Worm (Caenorhabditis elegans): ENCODE data around the gene K07H8.7.

Gene K07H8.7

DNA sequence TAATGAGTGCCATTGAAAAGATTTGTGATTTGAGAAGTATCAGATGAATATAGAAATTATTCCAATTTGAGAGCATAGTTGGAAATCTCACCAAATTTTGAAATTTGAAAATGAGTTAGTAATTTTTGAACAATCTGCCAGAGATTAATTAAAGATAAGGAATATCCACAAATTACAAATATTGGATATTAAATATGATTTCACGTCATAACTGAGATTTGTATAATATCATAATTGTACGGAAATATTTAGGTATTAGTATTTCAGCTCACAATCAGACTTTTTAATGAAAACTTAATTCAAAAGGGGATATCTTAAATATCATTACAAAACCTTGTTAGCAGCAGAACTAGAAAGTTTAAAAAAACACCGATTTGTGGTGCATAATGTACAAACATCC, at the start of gene K07H8.7:
Gene K07H8.7 (minus strand): TSS at position 101 of the 400 bp plus-strand sequence.
- TF ChIP-seq unc-62 (GFP tag; optimal IDR thresholded peaks at IDR 0.05 in 1 of 2), result no peak
- TF ChIP-seq unc-62 (tag; optimal IDR thresholded peaks at IDR 0.05), result no peak
- no peak for TF ChIP-seq lin-29 (GFP tag; IDR thresholded peaks at IDR 0.05)
- TF ChIP-seq Y48G9A.11 (GFP tag; IDR thresholded peaks at IDR 0.05), result no peak
- no peak for TF ChIP-seq tra-1 (GFP tag; IDR thresholded peaks at IDR 0.05)
- TF ChIP-seq ama-1 (optimal IDR thresholded peaks at IDR 0.05), result no peak
- TF ChIP-seq zag-1 (tag; optimal IDR thresholded peaks at IDR 0.05), result no peak
- TF ChIP-seq mdt-29 (GFP tag; IDR thresholded peaks at IDR 0.05), result no peak
- no peak for TF ChIP-seq daf-19 (GFP tag; conservative IDR thresholded peaks at IDR 0.05)
- no peak for TF ChIP-seq F44E2.7 (GFP tag; IDR thresholded peaks at IDR 0.05)

DNA sequence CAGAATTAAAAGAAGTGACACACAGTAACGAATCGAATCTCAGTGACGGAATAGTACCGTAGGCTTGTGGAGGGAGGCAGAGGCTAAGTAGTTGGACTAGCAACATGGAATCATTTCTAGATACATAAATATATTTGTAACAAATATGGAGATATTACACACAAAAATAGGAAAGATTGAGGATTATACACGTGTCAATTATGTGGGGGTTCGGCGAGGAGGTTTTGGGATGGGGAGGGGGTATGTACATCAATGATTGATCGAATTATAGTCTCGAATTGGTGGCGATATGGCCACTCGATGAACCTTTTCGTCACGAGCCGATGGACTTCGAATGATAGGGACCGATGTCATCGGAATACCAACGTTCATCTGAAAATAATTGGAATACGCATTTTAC, 47.6 kb upstream of the K07H8.7 start:
- TF ChIP-seq zfp-3 (GFP tag; conservative IDR thresholded peaks at IDR 0.05), result 0 out of 2 replicates have a peak, but pooled peaks have one; percentile 32
- no peak for TF ChIP-seq mdt-29 (GFP tag; IDR thresholded peaks at IDR 0.05)

DNA sequence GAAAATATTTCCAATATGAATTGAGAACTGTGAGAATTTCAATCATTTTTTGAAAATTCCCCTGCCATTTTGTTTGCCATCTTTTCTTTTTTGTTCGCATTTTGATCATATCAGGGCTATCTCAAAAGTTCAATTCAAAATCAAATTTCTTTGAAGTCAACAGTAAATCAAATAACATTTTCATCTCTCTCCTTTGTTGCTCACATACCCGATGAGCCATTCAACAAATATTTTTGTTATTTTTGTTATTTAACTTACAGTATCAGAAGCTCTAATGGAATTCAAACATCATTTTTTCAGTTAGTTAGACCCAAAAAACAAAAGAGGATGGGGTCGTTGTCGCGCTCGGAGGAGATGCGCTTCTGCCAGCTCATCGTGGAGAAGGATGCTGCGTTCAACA, 43.9 kb upstream of the K07H8.7 start, which contains the start of gene vha-5:
Gene vha-5 (plus strand): TSS at position 301 of the 400 bp plus-strand sequence.
- no peak for TF ChIP-seq T26A8.4 (GFP tag; IDR thresholded peaks at IDR 0.05)
- no peak for TF ChIP-seq nhr-102 (tag; optimal IDR thresholded peaks at IDR 0.05)
- TF ChIP-seq unc-130 (GFP tag; optimal IDR thresholded peaks at IDR 0.05), result no peak
- no peak for TF ChIP-seq tag-97 (GFP tag; IDR thresholded peaks at IDR 0.05)
- TF ChIP-seq F26F4.8 (GFP tag; conservative IDR thresholded peaks at IDR 0.05), result no peak
- no peak for TF ChIP-seq F10B5.3 (tag; optimal IDR thresholded peaks at IDR 0.05)
- no peak for TF ChIP-seq madf-9 (GFP tag; conservative IDR thresholded peaks at IDR 0.05)
- TF ChIP-seq ces-1 (GFP tag; optimal IDR thresholded peaks at IDR 0.05), result no peak
- no peak for TF ChIP-seq sdz-12 (GFP tag; optimal IDR thresholded peaks at IDR 0.05)
- TF ChIP-seq nhr-76 (tag; optimal IDR thresholded peaks at IDR 0.05), result no peak
- no peak for TF ChIP-seq nhr-6 (tag; optimal IDR thresholded peaks at IDR 0.05)
- TF ChIP-seq dmd-6 (GFP tag; IDR thresholded peaks at IDR 0.05), result no peak
- TF ChIP-seq madf-5 (GFP tag; IDR thresholded peaks at IDR 0.05), result no peak
- no peak for TF ChIP-seq lin-13 (GFP tag; optimal IDR thresholded peaks at IDR 0.05)
- TF ChIP-seq lin-15B (tag; optimal IDR thresholded peaks at IDR 0.05), result no peak
- no peak for TF ChIP-seq ztf-7 (tag; optimal IDR thresholded peaks at IDR 0.05)
- TF ChIP-seq nhr-237 (tag; optimal IDR thresholded peaks at IDR 0.05), result no peak

DNA sequence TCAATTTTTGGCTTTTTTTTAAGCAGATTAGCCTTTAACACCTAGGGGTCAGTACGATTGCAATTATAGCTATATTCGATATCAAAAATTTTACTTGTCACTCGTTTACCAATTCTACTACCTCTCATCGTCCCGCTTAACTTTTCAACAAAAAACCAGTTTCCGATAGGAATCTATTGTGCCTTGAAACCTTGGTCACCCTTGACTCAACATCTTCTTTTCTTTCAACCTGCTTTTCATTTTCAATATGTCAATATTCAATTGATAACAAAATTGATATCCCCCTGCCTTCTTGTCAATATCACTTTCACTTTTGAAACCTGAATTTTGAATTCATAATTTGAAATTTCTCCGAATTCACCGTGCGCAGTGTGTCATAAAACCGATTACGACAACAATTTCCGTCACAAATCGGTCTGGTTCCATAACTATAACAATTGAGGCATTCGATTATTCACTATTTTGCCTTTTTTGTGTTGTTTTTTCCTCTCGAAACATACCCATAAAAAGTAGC, 42.9 kb upstream of the K07H8.7 start:
- TF ChIP-seq nhr-41 (GFP tag; IDR thresholded peaks at IDR 0.05), result no peak
- no peak for TF ChIP-seq nhr-76 (tag; optimal IDR thresholded peaks at IDR 0.05)
- peak in 1 of 2 experiments; percentile 20 for TF ChIP-seq unc-62 (GFP tag; optimal IDR thresholded peaks at IDR 0.05 in 1 of 2)
- no peak for TF ChIP-seq unc-62 (tag; optimal IDR thresholded peaks at IDR 0.05)
- no peak for TF ChIP-seq sdz-12 (GFP tag; optimal IDR thresholded peaks at IDR 0.05)
- no peak for TF ChIP-seq nhr-25 (tag; optimal IDR thresholded peaks at IDR 0.05; ENCODE audit: borderline replicate concordance, insufficient read depth)
- TF ChIP-seq zag-1 (tag; optimal IDR thresholded peaks at IDR 0.05), result no peak

DNA sequence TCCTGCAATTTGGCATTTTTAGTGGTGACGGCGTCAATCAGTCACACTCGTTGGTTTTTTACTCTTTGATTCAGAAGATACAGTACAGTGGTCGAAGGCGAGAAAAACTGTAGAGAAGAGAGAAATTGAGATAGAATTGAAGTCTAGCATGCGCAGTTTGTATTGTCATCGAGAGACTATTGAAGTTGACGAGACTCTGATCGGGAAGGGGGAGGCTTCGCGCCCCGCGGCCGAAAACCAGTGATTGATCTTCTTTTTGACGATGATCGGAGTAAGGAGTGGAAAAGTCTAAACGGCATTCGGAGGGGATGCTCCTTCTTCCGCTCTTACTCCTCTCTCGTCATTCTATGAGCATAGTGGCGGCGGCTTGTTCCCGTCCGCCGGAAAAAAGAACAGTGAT, 42.1 kb upstream of the K07H8.7 start:
- TF ChIP-seq nhr-25 (tag; optimal IDR thresholded peaks at IDR 0.05; ENCODE audit: borderline replicate concordance, insufficient read depth), result peak; percentile 78
- no peak for TF ChIP-seq F10B5.3 (tag; optimal IDR thresholded peaks at IDR 0.05)
- peak in 1 of 2 experiments; percentile 88 for TF ChIP-seq unc-62 (GFP tag; optimal IDR thresholded peaks at IDR 0.05 in 1 of 2)
- no peak for TF ChIP-seq unc-62 (tag; optimal IDR thresholded peaks at IDR 0.05)
- peak in 1 of 2 experiments; percentile 62 for TF ChIP-seq mdl-1 (tag; optimal IDR thresholded peaks at IDR 0.05)
- TF ChIP-seq hlh-11 (tag; optimal IDR thresholded peaks at IDR 0.05), result peak; percentile 41
- TF ChIP-seq tra-1 (GFP tag; IDR thresholded peaks at IDR 0.05), result no peak
- peak; percentile 57 for TF ChIP-seq mep-1 (tag; optimal IDR thresholded peaks at IDR 0.05)
- TF ChIP-seq nhr-28 (tag; optimal IDR thresholded peaks at IDR 0.05), result peak; percentile 93
- peak; percentile 62 for TF ChIP-seq mxl-3 (GFP tag; optimal IDR thresholded peaks at IDR 0.05)
- no peak for TF ChIP-seq zip-11 (GFP tag; IDR thresholded peaks at IDR 0.05)
- peak; percentile 12 for TF ChIP-seq nhr-11 (tag; optimal IDR thresholded peaks at IDR 0.05)

All from whole organism, L4 larva.